Worm (Caenorhabditis elegans) whole organism, L3 larva: ENCODE results near the gene C12D8.13.

ENCODE experiments used
- R02D3.7 ChIP-seq: fragments of 150-350 bp; optimal IDR thresholded peaks from 2 replicates; lab custom pipeline; 2014; ENCODE audit warnings: missing biosample characterization, missing genetic modification characterization
- ZK546.5 ChIP-seq: sonication (generic microtip); optimal IDR thresholded peaks from 2 replicates; lab custom pipeline; 2017; ENCODE audit warnings: missing biosample characterization, missing genetic modification characterization
- ama-1 ChIP-seq: fragments of 150-350 bp; optimal IDR thresholded peaks from 2 replicates; lab custom pipeline; 2018
- ceh-16 ChIP-seq: sonication (generic microtip); optimal IDR thresholded peaks from 2 replicates; lab custom pipeline; 2017; ENCODE audit warnings: missing biosample characterization, missing genetic modification characterization
- ceh-28 ChIP-seq: fragments of 150-350 bp; optimal IDR thresholded peaks from 2 replicates; lab custom pipeline; 2014; ENCODE audit warnings: missing biosample characterization, missing genetic modification reagents, missing genetic modification characterization
- ceh-9 ChIP-seq: sonication (generic microtip); optimal IDR thresholded peaks from 2 replicates; lab custom pipeline; 2018; ENCODE audit warnings: missing biosample characterization, missing genetic modification characterization
- egl-5 ChIP-seq: fragments of 150-350 bp; optimal IDR thresholded peaks from 2 replicates; lab custom pipeline; 2017; ENCODE audit warnings: missing biosample characterization, missing genetic modification reagents, missing genetic modification characterization, inconsistent platforms
- elt-1 ChIP-seq: fragments of 150-350 bp; optimal IDR thresholded peaks from 2 replicates; lab custom pipeline; 2014; ENCODE audit warnings: missing biosample characterization, missing genetic modification characterization
- elt-2 ChIP-seq: sonication (generic microtip); optimal IDR thresholded peaks from 2 replicates; lab custom pipeline; 2016; ENCODE audit warnings: missing genetic modification reagents, mild to moderate bottlenecking, missing genetic modification characterization, missing compliant biosample characterization
- eor-1 ChIP-seq, 2 experiments: fragments of 150-350 bp; optimal IDR thresholded peaks; 2 replicates each; lab custom pipeline; 2014 to 2018; ENCODE audit warnings: missing biosample characterization in 2 of 2, missing genetic modification characterization in 2 of 2
- fkh-10 ChIP-seq: sonication (generic microtip); optimal IDR thresholded peaks from 2 replicates; lab custom pipeline; 2017; ENCODE audit warnings: missing biosample characterization, missing genetic modification reagents, missing genetic modification characterization
- fkh-2 ChIP-seq: fragments of 150-350 bp; optimal IDR thresholded peaks from 2 replicates; lab custom pipeline; 2014; ENCODE audit warnings: missing biosample characterization, missing genetic modification reagents, missing genetic modification characterization
- fos-1 ChIP-seq: fragments of 150-350 bp; optimal IDR thresholded peaks from 2 replicates; lab custom pipeline; 2014; ENCODE audit warnings: missing biosample characterization, missing genetic modification characterization
- hmg-11 ChIP-seq: sonication (generic microtip); optimal IDR thresholded peaks from 2 replicates; lab custom pipeline; 2016; ENCODE audit warnings: missing genetic modification characterization, missing compliant biosample characterization
- jun-1 ChIP-seq: fragments of 150-350 bp; optimal IDR thresholded peaks from 2 replicates; lab custom pipeline; 2014; ENCODE audit warnings: missing biosample characterization, missing genetic modification reagents, missing genetic modification characterization
- lin-15B ChIP-seq: fragments of 150-350 bp; optimal IDR thresholded peaks from 2 replicates; lab custom pipeline; 2014; ENCODE audit warnings: missing biosample characterization, missing genetic modification characterization
- lin-39 ChIP-seq: fragments of 150-350 bp; optimal IDR thresholded peaks from 2 replicates; lab custom pipeline; 2018; ENCODE audit warnings: missing biosample characterization, missing genetic modification reagents, missing genetic modification characterization
- lsy-12 ChIP-seq: sonication (generic microtip); optimal IDR thresholded peaks from 2 replicates; lab custom pipeline; 2016; ENCODE audit warnings: mild to moderate bottlenecking, missing genetic modification characterization, missing compliant biosample characterization
- mdl-1 ChIP-seq: fragments of 150-350 bp; optimal IDR thresholded peaks from 2 replicates; lab custom pipeline; 2014; ENCODE audit warnings: missing biosample characterization, missing genetic modification characterization
- mml-1 ChIP-seq: fragments of 150-350 bp; sonication (generic microtip); optimal IDR thresholded peaks from 3 replicates; lab custom pipeline; 2014; ENCODE audit warnings: missing biosample characterization, missing genetic modification characterization
- nfya-1 ChIP-seq: sonication (generic microtip); optimal IDR thresholded peaks from 2 replicates; lab custom pipeline; 2017; ENCODE audit warnings: missing genetic modification characterization, mild to moderate bottlenecking, missing compliant biosample characterization, antibody characterized with exemption, moderate library complexity; ENCODE audit not compliant: insufficient read depth
- nhr-12 ChIP-seq: fragments of 150-350 bp; optimal IDR thresholded peaks from 2 replicates; lab custom pipeline; 2014; ENCODE audit warnings: missing biosample characterization, missing genetic modification characterization
- nhr-237 ChIP-seq: fragments of 150-350 bp; optimal IDR thresholded peaks from 2 replicates; lab custom pipeline; 2014; ENCODE audit warnings: missing biosample characterization, missing genetic modification characterization
- nhr-43 ChIP-seq: sonication (generic microtip); optimal IDR thresholded peaks from 2 replicates; lab custom pipeline; 2016; ENCODE audit warnings: mild to moderate bottlenecking, missing genetic modification characterization, missing compliant biosample characterization; ENCODE audit not compliant: poor library complexity, severe bottlenecking
- nhr-67 ChIP-seq: fragments of 150-350 bp; optimal IDR thresholded peaks from 2 replicates; lab custom pipeline; 2014; ENCODE audit warnings: missing biosample characterization, missing genetic modification characterization
- pha-4 ChIP-seq: fragments of 150-350 bp; optimal IDR thresholded peaks from 2 replicates; lab custom pipeline; 2014; ENCODE audit warnings: missing biosample characterization, missing genetic modification reagents, missing genetic modification characterization
- pqm-1 ChIP-seq: fragments of 150-350 bp; optimal IDR thresholded peaks from 2 replicates; lab custom pipeline; 2017; ENCODE audit warnings: missing biosample characterization, missing genetic modification characterization, inconsistent platforms
- skn-1 ChIP-seq: fragments of 150-350 bp; optimal IDR thresholded peaks from 2 replicates; lab custom pipeline; 2014; ENCODE audit warnings: missing biosample characterization, missing genetic modification characterization
- snpc-4 ChIP-seq: fragments of 150-350 bp; optimal IDR thresholded peaks from 2 replicates; lab custom pipeline; 2014; ENCODE audit warnings: missing biosample characterization, missing genetic modification characterization
- unc-39 ChIP-seq: sonication (generic microtip); optimal IDR thresholded peaks from 4 replicates; lab custom pipeline; 2017; ENCODE audit warnings: missing biosample characterization, missing genetic modification characterization
- unc-62 ChIP-seq: fragments of 150-350 bp; sonication (generic microtip); optimal IDR thresholded peaks from 4 replicates; lab custom pipeline; 2014; ENCODE audit warnings: missing biosample characterization, missing genetic modification reagents, missing genetic modification characterization
- zag-1 ChIP-seq: fragments of 150-350 bp; optimal IDR thresholded peaks from 2 replicates; lab custom pipeline; 2014; ENCODE audit warnings: missing biosample characterization, missing genetic modification characterization
- ztf-11 ChIP-seq: fragments of 150-350 bp; optimal IDR thresholded peaks from 2 replicates; lab custom pipeline; 2014; ENCODE audit warnings: missing biosample characterization, missing genetic modification characterization
- ztf-4 ChIP-seq: fragments of 150-350 bp; optimal IDR thresholded peaks from 2 replicates; lab custom pipeline; 2014; ENCODE audit warnings: missing biosample characterization, missing genetic modification characterization

Gene C12D8.13

DNA sequence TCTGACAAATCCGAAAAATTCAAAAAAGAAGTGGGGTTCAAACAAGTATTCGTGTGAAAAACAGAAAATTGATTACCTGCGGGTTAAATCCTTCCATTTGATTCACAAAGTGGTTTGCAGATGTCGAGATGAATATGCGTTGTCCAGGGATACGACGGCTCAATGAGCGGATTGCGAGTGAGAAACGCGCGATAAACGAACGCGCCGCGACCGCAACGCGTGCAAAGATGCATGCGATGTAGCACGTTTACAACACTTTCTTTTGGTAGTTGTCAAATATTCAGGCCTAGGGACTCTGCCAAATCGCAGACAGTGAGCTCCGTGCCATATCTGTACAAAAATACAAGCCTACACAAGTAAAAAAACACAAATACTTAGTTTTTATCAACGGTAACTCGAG, 18.2 kb upstream of the C12D8.13 start, which contains the start of gene fubl-1:
Gene fubl-1, minus strand, starts transcription at position 202 of the 400 bp plus-strand sequence.
- peak; percentile 39 for TF ChIP-seq ama-1
- peak; percentile 6 for TF ChIP-seq pha-4 (tag; lab: Kevin White, UChicago)
- TF ChIP-seq lin-39 (tag; lab: Kevin White, UChicago), result peak; percentile 61
- TF ChIP-seq elt-2 (tag; lab: Kevin White, UChicago), result peak; percentile 2
- TF ChIP-seq nfya-1 (tag; lab: Kevin White, UChicago), result peak; percentile 50
- no peak for TF ChIP-seq pqm-1
- TF ChIP-seq fkh-2 (tag; lab: Kevin White, UChicago), result no peak
- TF ChIP-seq hmg-11 (tag; lab: Kevin White, UChicago), result peak; percentile 9
- TF ChIP-seq skn-1 (tag; lab: Kevin White, UChicago), result no peak
- peak; percentile 73 for TF ChIP-seq lin-15B

ce11 chrV:10237959-10238444, 17.5 kb upstream of the C12D8.13 start:
- no peak for TF ChIP-seq fos-1
- no peak for TF ChIP-seq lin-39 (tag; lab: Kevin White, UChicago)
- TF ChIP-seq ama-1, result peak; percentile 6
- TF ChIP-seq nhr-67 (tag; lab: Kevin White, UChicago), result no peak
- TF ChIP-seq zag-1 (tag; lab: Kevin White, UChicago), result no peak
- TF ChIP-seq ceh-28, result no peak
- no peak for TF ChIP-seq lin-15B
- no peak for TF ChIP-seq lsy-12 (tag; lab: Kevin White, UChicago)

ce11 chrV:10237171-10237570, 16.7 kb upstream of the C12D8.13 start:
- TF ChIP-seq mml-1 (tag; lab: Kevin White, UChicago), result no peak
- TF ChIP-seq nhr-237 (tag; lab: Kevin White, UChicago), result no peak
- no peak for TF ChIP-seq jun-1 (tag; lab: Kevin White, UChicago)
- no peak for TF ChIP-seq R02D3.7 (tag; lab: Kevin White, UChicago)
- TF ChIP-seq ZK546.5, result no peak
- TF ChIP-seq elt-1 (tag; lab: Kevin White, UChicago), result no peak
- TF ChIP-seq snpc-4 (tag; lab: Kevin White, UChicago), result no peak
- no peak for TF ChIP-seq ztf-11 (tag; lab: Kevin White, UChicago)
- no peak for TF ChIP-seq pha-4 (tag; lab: Kevin White, UChicago)
- TF ChIP-seq egl-5 (tag; lab: Kevin White, UChicago), result no peak
- no peak for TF ChIP-seq ceh-9 (tag; lab: Kevin White, UChicago)
- TF ChIP-seq zag-1 (tag; lab: Kevin White, UChicago), result no peak
- TF ChIP-seq unc-39, result no peak
- no peak for TF ChIP-seq elt-2 (tag; lab: Kevin White, UChicago)
- no peak for TF ChIP-seq mdl-1
- no peak for TF ChIP-seq nhr-43 (tag; lab: Kevin White, UChicago)
- TF ChIP-seq unc-62, result no peak

DNA sequence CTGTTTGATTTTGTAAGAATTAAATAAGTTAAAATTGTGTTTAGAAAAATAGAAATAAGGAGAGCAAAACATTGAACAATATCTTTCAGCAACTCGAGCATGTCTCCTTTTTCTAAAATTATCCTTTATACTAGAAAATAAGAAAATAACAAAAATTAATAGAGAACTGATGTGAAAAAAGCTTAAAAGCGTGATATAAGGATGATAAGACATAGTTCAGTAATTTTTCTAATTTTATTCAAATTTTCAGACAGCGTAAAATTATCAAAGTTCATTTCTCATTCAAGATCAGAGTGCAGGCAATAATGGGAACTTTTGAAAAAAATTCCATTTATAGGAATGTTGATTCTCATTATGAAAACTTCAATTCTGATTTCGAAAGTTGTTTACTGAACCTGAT, 12.8 kb upstream of the C12D8.13 start, which contains the start of gene str-182:
Gene str-182, minus strand, starts transcription at position 101 of the 400 bp plus-strand sequence.
- no peak for TF ChIP-seq fkh-10
- TF ChIP-seq nhr-12 (tag; lab: Kevin White, UChicago), result no peak
- no peak for TF ChIP-seq eor-1 (tag; optimal IDR thresholded peaks at IDR 0.05; lab: Kevin White, UChicago)
- no peak for TF ChIP-seq pha-4 (tag; lab: Kevin White, UChicago)
- TF ChIP-seq mdl-1, result no peak
- no peak for TF ChIP-seq lin-15B
- no peak for TF ChIP-seq elt-2 (tag; lab: Kevin White, UChicago)
- no peak for TF ChIP-seq unc-39
- TF ChIP-seq ztf-11 (tag; lab: Kevin White, UChicago), result no peak
- TF ChIP-seq, all 47 proteins: peak for 0

DNA sequence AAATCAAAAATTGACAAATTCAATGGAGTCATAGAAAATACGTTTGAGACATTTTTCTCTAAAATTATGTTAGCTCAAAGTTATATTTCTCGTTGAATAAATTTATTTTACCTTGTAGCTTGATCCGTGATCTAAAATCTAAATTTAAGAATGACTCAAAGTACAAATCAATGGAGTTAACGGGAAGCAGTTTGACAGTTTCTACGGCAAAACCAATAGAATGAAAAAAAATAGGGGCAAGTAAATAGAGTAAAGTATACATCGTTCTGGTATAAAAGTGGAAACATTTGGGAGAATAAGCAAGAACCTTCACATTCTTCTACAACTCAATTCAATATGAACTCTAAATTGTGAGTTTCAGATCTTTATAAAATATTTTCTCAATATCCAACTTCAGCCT, 10.4 kb upstream of the C12D8.13 start, which contains the start of gene fipr-6:
Gene fipr-6, plus strand, starts transcription at position 301 of the 400 bp plus-strand sequence.
- TF ChIP-seq ztf-4 (tag; lab: Kevin White, UChicago), result no peak
- no peak for TF ChIP-seq nfya-1 (tag; lab: Kevin White, UChicago)
- no peak for TF ChIP-seq nhr-237 (tag; lab: Kevin White, UChicago)
- TF ChIP-seq lsy-12 (tag; lab: Kevin White, UChicago), result no peak
- TF ChIP-seq ceh-16, result no peak
- TF ChIP-seq nhr-43 (tag; lab: Kevin White, UChicago), result no peak
- no peak for TF ChIP-seq nhr-12 (tag; lab: Kevin White, UChicago)
